Worm (Caenorhabditis elegans): Measurements from ENCODE around the gene fbxb-85.

The fbxb-85 gene

ce11 chrIII:10867086-10867485, 18.3 kb upstream of the fbxb-85 start:
- TF ChIP-seq elt-3 (tag; optimal IDR thresholded peaks at IDR 0.05) (no peak), ztf-4 (tag; optimal IDR thresholded peaks at IDR 0.05) (no peak), nhr-43 (tag; optimal IDR thresholded peaks at IDR 0.05; ENCODE audit: poor library complexity, severe bottlenecking) (no peak), sea-2 (GFP tag; optimal IDR thresholded peaks at IDR 0.05) (no peak), pqm-1 (tag; optimal IDR thresholded peaks at IDR 0.05) (no peak), nhr-237 (tag; optimal IDR thresholded peaks at IDR 0.05) (no peak), tbx-2 (tag; optimal IDR thresholded peaks at IDR 0.05) (no peak), elt-1 (tag; optimal IDR thresholded peaks at IDR 0.05) (no peak), snpc-4 (tag; optimal IDR thresholded peaks at IDR 0.05) (no peak)

ce11 chrIII:10861375-10861774, 12.6 kb upstream of the fbxb-85 start:
- no peak for TF ChIP-seq hmg-11 (tag; optimal IDR thresholded peaks at IDR 0.05)
- TF ChIP-seq ceh-28 (tag; optimal IDR thresholded peaks at IDR 0.05): peak; percentile 96

ce11 chrIII:10857984-10858383, 9.2 kb upstream of the fbxb-85 start, which contains the start of gene oxi-1:
Gene oxi-1 (plus strand): TSS chrIII:10858284.
- TF ChIP-seq aly-2 (tag; optimal IDR thresholded peaks at IDR 0.05) (no peak), pha-4 (tag; optimal IDR thresholded peaks at IDR 0.05) (no peak), fkh-10 (GFP tag; optimal IDR thresholded peaks at IDR 0.05) (no peak), mdl-1 (tag; optimal IDR thresholded peaks at IDR 0.05) (no peak), pqm-1 (tag; optimal IDR thresholded peaks at IDR 0.05) (no peak), nhr-23 (tag; optimal IDR thresholded peaks at IDR 0.05) (no peak), snpc-4 (tag; optimal IDR thresholded peaks at IDR 0.05) (no peak), nhr-237 (tag; optimal IDR thresholded peaks at IDR 0.05) (no peak), mml-1 (tag; optimal IDR thresholded peaks at IDR 0.05) (no peak), elt-3 (tag; optimal IDR thresholded peaks at IDR 0.05) (no peak), ama-1 (optimal IDR thresholded peaks at IDR 0.05) (no peak), nhr-77 (tag; optimal IDR thresholded peaks at IDR 0.05) (no peak), ztf-11 (tag; optimal IDR thresholded peaks at IDR 0.05) (no peak), nfya-1 (tag; optimal IDR thresholded peaks at IDR 0.05; ENCODE audit: insufficient read depth) (no peak), lin-39 (tag; optimal IDR thresholded peaks at IDR 0.05) (no peak), daf-12 (tag; optimal IDR thresholded peaks at IDR 0.05) (no peak), R02D3.7 (tag; optimal IDR thresholded peaks at IDR 0.05) (no peak), jun-1 (tag; optimal IDR thresholded peaks at IDR 0.05) (no peak)

ce11 chrIII:10856830-10857229, 8.1 kb upstream of the fbxb-85 start:
- TF ChIP-seq pqm-1 (tag; optimal IDR thresholded peaks at IDR 0.05): no peak
- peak; percentile 55 for TF ChIP-seq nhr-43 (tag; optimal IDR thresholded peaks at IDR 0.05; ENCODE audit: poor library complexity, severe bottlenecking)

ce11 chrIII:10855398-10855880, 6.7 kb upstream of the fbxb-85 start, which contains the start of gene Y39A1C.1:
Gene Y39A1C.1 (plus strand): TSS chrIII:10855448.
- TF ChIP-seq lin-39 (tag; optimal IDR thresholded peaks at IDR 0.05) (peak; percentile 60), lin-15B (tag; optimal IDR thresholded peaks at IDR 0.05) (peak; percentile 24), nfya-1 (tag; optimal IDR thresholded peaks at IDR 0.05; ENCODE audit: insufficient read depth) (peak; percentile 54), daf-12 (tag; optimal IDR thresholded peaks at IDR 0.05) (no peak), hmg-11 (tag; optimal IDR thresholded peaks at IDR 0.05) (peak; percentile 67)

- peak; percentile 6 for TF ChIP-seq ceh-82 (tag; optimal IDR thresholded peaks at IDR 0.05)
- TF ChIP-seq pha-4 (tag; optimal IDR thresholded peaks at IDR 0.05): peak; percentile 82
- no peak for TF ChIP-seq ztf-4 (tag; optimal IDR thresholded peaks at IDR 0.05)
- TF ChIP-seq lin-39 (tag; optimal IDR thresholded peaks at IDR 0.05): peak; percentile 20
- peak; percentile 67 for TF ChIP-seq nhr-25 (tag; optimal IDR thresholded peaks at IDR 0.05)
- peak; percentile 83 for TF ChIP-seq lsy-12 (tag; optimal IDR thresholded peaks at IDR 0.05)
- TF ChIP-seq egl-27 (tag; optimal IDR thresholded peaks at IDR 0.05): no peak
- TF ChIP-seq mdl-1 (tag; optimal IDR thresholded peaks at IDR 0.05): no peak
- TF ChIP-seq elt-1 (tag; optimal IDR thresholded peaks at IDR 0.05): peak; percentile 44
- TF ChIP-seq lin-15B (tag; optimal IDR thresholded peaks at IDR 0.05): peak; percentile 89
- peak; percentile 25 for TF ChIP-seq snpc-4 (tag; optimal IDR thresholded peaks at IDR 0.05)
- TF ChIP-seq ceh-28 (tag; optimal IDR thresholded peaks at IDR 0.05): peak; percentile 51
- TF ChIP-seq hmg-11 (tag; optimal IDR thresholded peaks at IDR 0.05): peak; percentile 71
- no peak for TF ChIP-seq nhr-76 (tag; optimal IDR thresholded peaks at IDR 0.05)
- TF ChIP-seq skn-1 (tag; optimal IDR thresholded peaks at IDR 0.05): peak; percentile 52
- TF ChIP-seq jun-1 (tag; optimal IDR thresholded peaks at IDR 0.05): peak; percentile 62
- peak; percentile 87 for TF ChIP-seq nfya-1 (tag; optimal IDR thresholded peaks at IDR 0.05; ENCODE audit: insufficient read depth)
- peak; percentile 44 for TF ChIP-seq elt-2 (tag; optimal IDR thresholded peaks at IDR 0.05)
- no peak for TF ChIP-seq ZK546.5 (tag; optimal IDR thresholded peaks at IDR 0.05)
- peak; percentile 56 for TF ChIP-seq nhr-77 (tag; optimal IDR thresholded peaks at IDR 0.05)
- TF ChIP-seq egl-5 (tag; optimal IDR thresholded peaks at IDR 0.05): peak; percentile 1
- peak; percentile 76 for TF ChIP-seq nhr-43 (tag; optimal IDR thresholded peaks at IDR 0.05; ENCODE audit: poor library complexity, severe bottlenecking)
- TF ChIP-seq nhr-23 (tag; optimal IDR thresholded peaks at IDR 0.05): peak; percentile 91
- peak; percentile 67 for TF ChIP-seq R02D3.7 (tag; optimal IDR thresholded peaks at IDR 0.05)
- TF ChIP-seq tbx-2 (tag; optimal IDR thresholded peaks at IDR 0.05): peak; percentile 83
Measured at ce11 chrIII:10844873-10845272, 3.9 kb downstream of the fbxb-85 start, which contains the start of gene pde-12. Gene pde-12 (minus strand): TSS chrIII:10845020.
